Fruit fly (Drosophila melanogaster) whole organism, embryonic: Measurements from ENCODE around the gene Ppox.
A peak's percentile ranks its signal among the peaks of the same experiment; 100 is the strongest.

Experiments used
- Asciz ChIP-seq: fragments of 200-800 bp; sonication (Bioruptor generic); optimal IDR thresholded peaks from 2 replicates; lab custom pipeline; 2017; ENCODE audit warnings: missing biosample characterization, mild to moderate bottlenecking, missing genetic modification characterization, missing genetic modification reagents
- CG1024 ChIP-seq: fragments of 200-800 bp; sonication (Bioruptor generic); IDR thresholded peaks from 2 replicates; pipeline ENCODE4 v1.3.6; 2022; ENCODE audit warnings: missing biosample characterization, missing genetic modification characterization
- CG11093 ChIP-seq: fragments of 200-800 bp; sonication (Bioruptor generic); IDR thresholded peaks from 3 replicates; pipeline ENCODE4 v1.3.6; 2022; ENCODE audit warnings: missing biosample characterization, missing genetic modification characterization
- CG13624 ChIP-seq: fragments of 200-800 bp; sonication (Bioruptor generic); optimal IDR thresholded peaks from 2 replicates; lab custom pipeline; 2016; ENCODE audit warnings: missing biosample characterization, missing genetic modification characterization
- CG14014 ChIP-seq: fragments of 200-800 bp; sonication (Bioruptor generic); IDR thresholded peaks from 2 replicates; pipeline ENCODE4 v1.3.6; 2022; ENCODE audit warnings: missing biosample characterization, missing genetic modification characterization
- CG16813 ChIP-seq: fragments of 200-800 bp; sonication (Bioruptor generic); IDR thresholded peaks from 3 replicates; pipeline ENCODE4 v1.3.6; 2022; ENCODE audit warnings: missing biosample characterization, missing genetic modification characterization; ENCODE audit not compliant: partially characterized antibody
- CG17361 ChIP-seq: fragments of 200-800 bp; sonication (Bioruptor generic); IDR thresholded peaks from 3 replicates; pipeline ENCODE4 v1.3.6; 2022; ENCODE audit warnings: missing biosample characterization, missing genetic modification characterization
- CG17385 ChIP-seq: fragments of 200-800 bp; sonication (Bioruptor generic); optimal IDR thresholded peaks from 3 replicates; lab custom pipeline; 2018; ENCODE audit warnings: missing biosample characterization, mild to moderate bottlenecking, missing genetic modification characterization
- CG17612 ChIP-seq: fragments of 200-800 bp; sonication (Bioruptor generic); IDR thresholded peaks from 2 replicates; pipeline ENCODE4 v1.3.6; 2022; ENCODE audit warnings: missing biosample characterization, missing genetic modification characterization
- CG2202 ChIP-seq: fragments of 200-800 bp; sonication (Bioruptor generic); optimal IDR thresholded peaks from 2 replicates; lab custom pipeline; 2018; ENCODE audit warnings: missing biosample characterization, mild to moderate bottlenecking, missing genetic modification characterization
- CG31224 ChIP-seq: fragments of 200-800 bp; sonication (Bioruptor generic); IDR thresholded peaks from 2 replicates; pipeline ENCODE4 v1.3.6; 2022; ENCODE audit warnings: missing biosample characterization, missing genetic modification characterization
- CG32532 ChIP-seq: fragments of 200-800 bp; sonication (Bioruptor generic); IDR thresholded peaks from 2 replicates; pipeline ENCODE4 v1.3.6; 2022; ENCODE audit warnings: missing biosample characterization, missing genetic modification characterization
- CG32772 ChIP-seq: fragments of 200-800 bp; sonication (Bioruptor generic); IDR thresholded peaks from 2 replicates; pipeline ENCODE4 v1.3.6; 2022; ENCODE audit warnings: missing biosample characterization, missing genetic modification characterization
- CG33557 ChIP-seq: fragments of 200-800 bp; sonication (Bioruptor generic); optimal IDR thresholded peaks from 2 replicates; lab custom pipeline; 2019; ENCODE audit warnings: missing biosample characterization, mild to moderate bottlenecking, missing genetic modification characterization, moderate library complexity
- CG6683 ChIP-seq: fragments of 200-800 bp; sonication (Bioruptor generic); optimal IDR thresholded peaks from 2 replicates; lab custom pipeline; 2017; ENCODE audit warnings: missing biosample characterization, mild to moderate bottlenecking, missing genetic modification characterization, missing genetic modification reagents
- CG6813 ChIP-seq: fragments of 200-800 bp; sonication (Bioruptor generic); optimal IDR thresholded peaks from 2 replicates; lab custom pipeline; 2017; ENCODE audit warnings: missing biosample characterization, missing genetic modification characterization, mild to moderate bottlenecking, moderate library complexity, missing genetic modification reagents
- CG8359 ChIP-seq: fragments of 200-800 bp; sonication (Bioruptor generic); optimal IDR thresholded peaks from 2 replicates; lab custom pipeline; 2017; ENCODE audit warnings: missing biosample characterization, mild to moderate bottlenecking, missing genetic modification characterization, borderline replicate concordance
- CTCF ChIP-seq: fragments of 200-800 bp; sonication (Bioruptor generic); optimal IDR thresholded peaks from 2 replicates; lab custom pipeline; 2017; ENCODE audit warnings: missing biosample characterization, mild to moderate bottlenecking, missing genetic modification characterization, moderate library complexity
- Chrac-16 ChIP-seq: fragments of 200-800 bp; sonication (Bioruptor generic); optimal IDR thresholded peaks from 3 replicates; lab custom pipeline; 2016; ENCODE audit warnings: missing biosample characterization, missing genetic modification characterization
- D ChIP-seq, 2 experiments: fragments of 200-800 bp in 1 of 2; fragments of >200 bp in 1 of 2; sonication (Bioruptor generic) in 1 of 2; optimal IDR thresholded peaks; 2 replicates in 1 of 2; 3 replicates in 1 of 2; lab custom pipeline; 2017; ENCODE audit warnings: mild to moderate bottlenecking in 1 of 2, missing biosample characterization in 1 of 2, missing genetic modification characterization in 1 of 2, missing genetic modification reagents in 1 of 2
- Doc2 ChIP-seq: fragments of 200-800 bp; sonication (Bioruptor generic); IDR thresholded peaks from 2 replicates; pipeline ENCODE4 v1.3.6; 2022; ENCODE audit warnings: missing biosample characterization, missing genetic modification characterization
- HmgZ ChIP-seq: fragments of 200-800 bp; sonication (Bioruptor generic); optimal IDR thresholded peaks from 2 replicates; lab custom pipeline; 2018; ENCODE audit warnings: missing biosample characterization, mild to moderate bottlenecking, missing genetic modification characterization
- Hmx ChIP-seq: fragments of 200-800 bp; sonication (Bioruptor generic); optimal IDR thresholded peaks from 2 replicates; lab custom pipeline; 2016; ENCODE audit warnings: missing biosample characterization, missing genetic modification characterization
- Hsf ChIP-seq: fragments of 200-800 bp; sonication (Bioruptor generic); optimal IDR thresholded peaks from 3 replicates; lab custom pipeline; 2016; ENCODE audit warnings: missing biosample characterization, missing genetic modification characterization
- Lim3 ChIP-seq: fragments of 200-800 bp; sonication (Bioruptor generic); IDR thresholded peaks from 2 replicates; pipeline ENCODE4 v1.3.6; 2022; ENCODE audit warnings: missing biosample characterization, missing genetic modification characterization
- Lpt ChIP-seq: fragments of >200 bp; optimal IDR thresholded peaks from 2 replicates; lab custom pipeline; 2018; ENCODE audit warnings: missing biosample characterization, missing genetic modification characterization
- Oli ChIP-seq: fragments of 200-800 bp; sonication (Bioruptor generic); optimal IDR thresholded peaks from 2 replicates; lab custom pipeline; 2018; ENCODE audit warnings: missing biosample characterization, mild to moderate bottlenecking, missing genetic modification characterization, moderate library complexity
- az2 ChIP-seq: fragments of 200-800 bp; sonication (Bioruptor generic); optimal IDR thresholded peaks from 3 replicates; lab custom pipeline; 2016; ENCODE audit warnings: missing biosample characterization, missing genetic modification characterization
- bigmax ChIP-seq: fragments of 200-800 bp; sonication (Bioruptor generic); optimal IDR thresholded peaks from 2 replicates; lab custom pipeline; 2018; ENCODE audit warnings: missing biosample characterization, mild to moderate bottlenecking, missing genetic modification characterization
- bsh ChIP-seq, 2 experiments: fragments of 200-800 bp; sonication (Bioruptor generic); optimal IDR thresholded peaks; 2 replicates each; lab custom pipeline; 2017 to 2018; ENCODE audit warnings: mild to moderate bottlenecking in 2 of 2, missing biosample characterization in 2 of 2, missing genetic modification characterization in 2 of 2, moderate library complexity in 1 of 2
- chinmo ChIP-seq: fragments of 200-800 bp; sonication (Bioruptor generic); IDR thresholded peaks from 4 replicates; pipeline ENCODE4 v1.3.6; 2022; ENCODE audit warnings: missing biosample characterization, missing genetic modification characterization; ENCODE audit not compliant: partially characterized antibody
- chm ChIP-seq: fragments of 200-800 bp; sonication (Bioruptor generic); IDR thresholded peaks from 2 replicates; pipeline ENCODE4 v1.3.6; 2022; ENCODE audit warnings: missing biosample characterization, missing genetic modification characterization
- crp ChIP-seq, 2 experiments: fragments of 200-800 bp; sonication (Bioruptor generic); optimal IDR thresholded peaks; 2 replicates in 1 of 2; 3 replicates in 1 of 2; lab custom pipeline; 2017; ENCODE audit warnings: missing biosample characterization in 2 of 2, missing genetic modification characterization in 2 of 2, mild to moderate bottlenecking in 1 of 2, moderate library complexity in 1 of 2
- cwo ChIP-seq: fragments of 200-800 bp; sonication (Bioruptor generic); optimal IDR thresholded peaks from 3 replicates; lab custom pipeline; 2017; ENCODE audit warnings: missing biosample characterization, missing genetic modification characterization, mild to moderate bottlenecking, moderate library complexity, missing genetic modification reagents
- dmrt11E ChIP-seq: fragments of 200-800 bp; sonication (Bioruptor generic); optimal IDR thresholded peaks from 3 replicates; lab custom pipeline; 2018; ENCODE audit warnings: missing biosample characterization, mild to moderate bottlenecking, missing genetic modification characterization, moderate library complexity
- eve ChIP-seq, 2 experiments: fragments of >200 bp; optimal IDR thresholded peaks; 2 replicates each; lab custom pipeline; 2017; ENCODE audit warnings: missing biosample characterization in 2 of 2, missing genetic modification characterization in 2 of 2
- fd64A ChIP-seq: fragments of 200-800 bp; sonication (Bioruptor generic); optimal IDR thresholded peaks from 3 replicates; lab custom pipeline; 2018; ENCODE audit warnings: missing biosample characterization, mild to moderate bottlenecking, missing genetic modification characterization
- gro ChIP-seq: fragments of 200-800 bp; sonication (Bioruptor generic); optimal IDR thresholded peaks from 2 replicates; lab custom pipeline; 2016; ENCODE audit warnings: missing biosample characterization, missing genetic modification characterization
- hb ChIP-seq: fragments of 200-800 bp; sonication (Bioruptor generic); IDR thresholded peaks from 3 replicates; pipeline ENCODE4 v1.3.6; 2022; ENCODE audit warnings: missing biosample characterization, missing genetic modification characterization; ENCODE audit not compliant: partially characterized antibody
- klu ChIP-seq: fragments of 200-800 bp; sonication (Bioruptor generic); IDR thresholded peaks from 2 replicates; pipeline ENCODE4 v1.3.6; 2022; ENCODE audit warnings: missing biosample characterization, missing genetic modification characterization
- lmd ChIP-seq: fragments of 200-800 bp; sonication (Bioruptor generic); IDR thresholded peaks from 2 replicates; pipeline ENCODE4 v1.3.6; 2022; ENCODE audit warnings: missing biosample characterization, missing genetic modification characterization
- lov ChIP-seq, 2 experiments: fragments of 200-800 bp in 1 of 2; fragments of >200 bp in 1 of 2; sonication (Bioruptor generic) in 1 of 2; IDR thresholded peaks in 1 of 2; optimal IDR thresholded peaks in 1 of 2; 2 replicates in 1 of 2; 3 replicates in 1 of 2; pipeline versions ENCODE4 v1.3.6 to Lab custom; 2017 to 2022; ENCODE audit warnings: missing biosample characterization in 1 of 2, missing genetic modification characterization in 1 of 2
- mam ChIP-seq: fragments of 200-800 bp; sonication (Bioruptor generic); optimal IDR thresholded peaks from 3 replicates; lab custom pipeline; 2016; ENCODE audit warnings: missing biosample characterization, missing genetic modification characterization
- row ChIP-seq: fragments of 200-800 bp; sonication (Bioruptor generic); IDR thresholded peaks from 3 replicates; pipeline ENCODE4 v1.3.6; 2022; ENCODE audit warnings: missing biosample characterization, missing genetic modification characterization
- sqz ChIP-seq: fragments of 200-800 bp; sonication (Bioruptor generic); optimal IDR thresholded peaks from 3 replicates; lab custom pipeline; 2018; ENCODE audit warnings: missing biosample characterization, mild to moderate bottlenecking, missing genetic modification characterization
- tna ChIP-seq: fragments of 200-800 bp; sonication (Bioruptor generic); IDR thresholded peaks from 2 replicates; pipeline ENCODE4 v1.3.6; 2022; ENCODE audit warnings: missing biosample characterization, missing genetic modification characterization; ENCODE audit not compliant: partially characterized antibody
- twi ChIP-seq: fragments of 200-800 bp; optimal IDR thresholded peaks from 2 replicates; lab custom pipeline; 2019; ENCODE audit warnings: missing biosample characterization, mild to moderate bottlenecking, missing genetic modification characterization, moderate library complexity
- unc-4 ChIP-seq: fragments of 200-800 bp; sonication (Bioruptor generic); IDR thresholded peaks from 2 replicates; pipeline ENCODE4 v1.3.6; 2022; ENCODE audit warnings: missing biosample characterization, missing genetic modification characterization; ENCODE audit not compliant: partially characterized antibody
- z ChIP-seq: fragments of 200-800 bp; sonication (Bioruptor generic); IDR thresholded peaks from 3 replicates; pipeline ENCODE4 v1.3.6; 2022; ENCODE audit warnings: missing biosample characterization, missing genetic modification characterization
- zfh2 ChIP-seq: fragments of 200-800 bp; sonication (Bioruptor generic); optimal IDR thresholded peaks from 2 replicates; lab custom pipeline; 2016; ENCODE audit warnings: missing biosample characterization, missing genetic modification characterization

The Ppox gene

DNA sequence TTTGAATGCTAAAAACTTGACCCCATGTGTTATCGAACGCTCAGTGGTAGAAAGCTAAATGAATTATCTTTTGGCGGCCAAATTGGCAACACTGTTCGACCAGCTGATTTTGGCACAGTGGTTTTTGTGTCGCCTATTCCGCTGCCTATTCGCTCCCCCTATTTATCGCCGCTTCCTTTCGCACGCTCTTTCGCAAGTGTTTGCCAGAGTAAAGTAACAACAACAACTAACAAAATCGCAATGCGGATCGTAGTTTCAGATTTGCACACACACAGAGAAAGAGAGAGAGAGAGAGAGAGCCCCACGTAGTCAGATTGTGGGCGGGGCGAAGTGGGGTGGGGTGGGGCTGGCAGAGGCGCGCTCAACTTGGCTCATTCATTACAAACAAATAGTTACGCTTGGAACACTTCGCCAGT, 10.6 kb downstream of the Ppox start (continued):
- TF ChIP-seq Doc2 (no peak), CG13624 (GFP tag; lab: Kevin White, UChicago) (no peak), Chrac-16 (GFP tag; lab: Kevin White, UChicago) (no peak), mam (GFP tag; lab: Kevin White, UChicago) (peak; percentile 4), sqz (GFP tag; lab: Kevin White, UChicago) (no peak), CG2202 (tag; lab: Kevin White, UChicago) (no peak), CG31224 (GFP tag; lab: Robert Waterston, UW) (no peak), zfh2 (GFP tag; lab: Kevin White, UChicago) (no peak), CG32772 (GFP tag; lab: Robert Waterston, UW) (no peak), CG16813 (GFP tag; lab: Robert Waterston, UW) (no peak), CG8359 (GFP tag; lab: Kevin White, UChicago) (no peak), hb (no peak), Oli (tag; lab: Kevin White, UChicago) (no peak), tna (GFP tag; lab: Robert Waterston, UW) (no peak), CG14014 (GFP tag; lab: Robert Waterston, UW) (no peak), dmrt11E (tag; lab: Kevin White, UChicago) (no peak), fd64A (GFP tag; lab: Kevin White, UChicago) (no peak), CG17385 (no peak), lov (optimal IDR thresholded peaks at IDR 0.05; lab: Kevin White, UChicago) (no peak), lov (GFP tag; IDR thresholded peaks at IDR 0.05; lab: Robert Waterston, UW) (no peak), CG17612 (GFP tag; lab: Robert Waterston, UW) (no peak), chm (no peak), CG17361 (GFP tag; lab: Robert Waterston, UW) (no peak), klu (GFP tag; lab: Robert Waterston, UW) (no peak), HmgZ (tag; lab: Kevin White, UChicago) (peak; percentile 7), row (peak; percentile 63), Hsf (GFP tag; lab: Kevin White, UChicago) (no peak), CG33557 (GFP tag; lab: Kevin White, UChicago) (no peak), unc-4 (GFP tag; lab: Robert Waterston, UW) (0 out of 2 replicates have a peak, but pooled peaks have one; percentile 28), CG32532 (GFP tag; lab: Robert Waterston, UW) (peak; percentile 39; the same call in 1 of the 2 replicates), z (no peak), Hmx (GFP tag; lab: Kevin White, UChicago) (no peak), CG1024 (GFP tag; lab: Robert Waterston, UW) (no peak), lmd (GFP tag; lab: Robert Waterston, UW) (no peak), bigmax (GFP tag; lab: Kevin White, UChicago) (no peak), D (optimal IDR thresholded peaks at IDR 0.05; lab: Kevin White, UChicago) (no peak), D (GFP tag; optimal IDR thresholded peaks at IDR 0.05; lab: Kevin White, UChicago) (no peak), twi (no peak), bsh (GFP tag; optimal IDR thresholded peaks at IDR 0.05; lab: Kevin White, UChicago) (peak in 1 of 2 experiments; percentile 63), gro (no peak), crp (GFP tag; optimal IDR thresholded peaks at IDR 0.05; lab: Kevin White, UChicago) (peak in 1 of 2 experiments; percentile 81), Asciz (GFP tag; lab: Kevin White, UChicago) (no peak), Lpt (GFP tag; lab: Kevin White, UChicago) (no peak), Lim3 (GFP tag; lab: Robert Waterston, UW) (no peak), CG6683 (GFP tag; lab: Kevin White, UChicago) (no peak), chinmo (peak; percentile 27; the same call in 1 of the 4 replicates), CG11093 (GFP tag; lab: Robert Waterston, UW) (no peak), az2 (GFP tag; lab: Kevin White, UChicago) (no peak), cwo (GFP tag; lab: Kevin White, UChicago) (no peak), eve (GFP tag; optimal IDR thresholded peaks at IDR 0.05; lab: Kevin White, UChicago) (no peak), CTCF (GFP tag; lab: Kevin White, UChicago) (no peak), CG6813 (no peak)
